Fruit fly (Drosophila melanogaster) whole organism, adult: Measurements from ENCODE around the gene CG4822.

Experiments
- CG11617 ChIP-seq: fragments of 200-800 bp; sonication (Bioruptor generic); optimal IDR thresholded peaks from 2 replicates; lab custom pipeline; 2017; ENCODE audit warnings: mild to moderate bottlenecking, missing biosample characterization, missing genetic modification reagents, missing genetic modification characterization
- CG12768 ChIP-seq: fragments of 200-800 bp; sonication (Bioruptor generic); optimal IDR thresholded peaks from 2 replicates; lab custom pipeline; 2017; ENCODE audit warnings: missing biosample characterization, missing genetic modification characterization, mild to moderate bottlenecking, moderate library complexity, missing genetic modification reagents
- CG14711 ChIP-seq: fragments of 200-800 bp; sonication (Bioruptor generic); optimal IDR thresholded peaks from 2 replicates; lab custom pipeline; 2018; ENCODE audit warnings: missing biosample characterization, mild to moderate bottlenecking, missing genetic modification characterization, moderate library complexity
- CG1620 ChIP-seq: fragments of 200-800 bp; sonication (Bioruptor generic); optimal IDR thresholded peaks from 2 replicates; lab custom pipeline; 2016; ENCODE audit warnings: missing biosample characterization, missing genetic modification characterization
- CG33017 ChIP-seq: fragments of 200-800 bp; sonication (Bioruptor generic); optimal IDR thresholded peaks from 2 replicates; lab custom pipeline; 2018; ENCODE audit warnings: missing biosample characterization, mild to moderate bottlenecking, missing genetic modification characterization, moderate library complexity
- CG5204 ChIP-seq: fragments of 200-800 bp; sonication (Bioruptor generic); optimal IDR thresholded peaks from 2 replicates; lab custom pipeline; 2016; ENCODE audit warnings: missing biosample characterization, missing genetic modification characterization
- CG7045 ChIP-seq: fragments of 200-800 bp; sonication (Bioruptor generic); optimal IDR thresholded peaks from 2 replicates; lab custom pipeline; 2017; ENCODE audit warnings: missing biosample characterization, mild to moderate bottlenecking, missing genetic modification characterization
- CG7101 ChIP-seq: fragments of 200-800 bp; sonication (Bioruptor generic); optimal IDR thresholded peaks from 2 replicates; lab custom pipeline; 2018; ENCODE audit warnings: missing biosample characterization, mild to moderate bottlenecking, missing genetic modification characterization, moderate library complexity
- Clk ChIP-seq: fragments of 200-800 bp; sonication (Bioruptor generic); optimal IDR thresholded peaks from 2 replicates; lab custom pipeline; 2017; ENCODE audit warnings: missing biosample characterization, missing genetic modification characterization
- Crg-1 ChIP-seq: fragments of 200-800 bp; sonication (Bioruptor generic); optimal IDR thresholded peaks from 2 replicates; lab custom pipeline; 2016; ENCODE audit warnings: missing biosample characterization, missing genetic modification characterization
- Hr96 ChIP-seq: fragments of 200-800 bp; sonication (Bioruptor generic); optimal IDR thresholded peaks from 2 replicates; lab custom pipeline; 2016; ENCODE audit warnings: missing biosample characterization, missing genetic modification characterization
- Mnt ChIP-seq: fragments of 200-800 bp; sonication (Bioruptor generic); optimal IDR thresholded peaks from 2 replicates; lab custom pipeline; 2016; ENCODE audit warnings: missing biosample characterization, mild to moderate bottlenecking, missing genetic modification characterization
- bab1 ChIP-seq: fragments of 200-800 bp; sonication (Bioruptor generic); optimal IDR thresholded peaks from 3 replicates; lab custom pipeline; 2019; ENCODE audit warnings: missing biosample characterization, mild to moderate bottlenecking, missing genetic modification characterization, moderate library complexity
- cic ChIP-seq: fragments of 200-800 bp; sonication (Bioruptor generic); optimal IDR thresholded peaks from 2 replicates; lab custom pipeline; 2017; ENCODE audit warnings: missing biosample characterization, mild to moderate bottlenecking, missing genetic modification characterization, moderate library complexity
- cnc ChIP-seq, 2 experiments: fragments of >200 bp; optimal IDR thresholded peaks; 2 replicates each; lab custom pipeline; 2017
- kay ChIP-seq: fragments of 200-800 bp; sonication (Bioruptor generic); peaks from one replicate; lab custom pipeline; 2016; ENCODE audit warnings: missing biosample characterization, missing genetic modification characterization, borderline replicate concordance
- ovo ChIP-seq: fragments of 200-800 bp; sonication (Bioruptor generic); optimal IDR thresholded peaks from 2 replicates; lab custom pipeline; 2016; ENCODE audit warnings: missing biosample characterization, missing genetic modification characterization
- pad ChIP-seq: fragments of 200-800 bp; sonication (Bioruptor generic); optimal IDR thresholded peaks from 3 replicates; lab custom pipeline; 2017; ENCODE audit warnings: missing biosample characterization, missing genetic modification characterization, mild to moderate bottlenecking, moderate library complexity, missing genetic modification reagents
- tj ChIP-seq: fragments of 200-800 bp; sonication (Bioruptor generic); optimal IDR thresholded peaks from 3 replicates; lab custom pipeline; 2017; ENCODE audit warnings: missing biosample characterization, mild to moderate bottlenecking, missing genetic modification characterization, moderate library complexity
- toe ChIP-seq: fragments of 200-800 bp; sonication (Bioruptor generic); optimal IDR thresholded peaks from 2 replicates; lab custom pipeline; 2016; ENCODE audit warnings: missing biosample characterization, missing genetic modification characterization

Gene CG4822

DNA sequence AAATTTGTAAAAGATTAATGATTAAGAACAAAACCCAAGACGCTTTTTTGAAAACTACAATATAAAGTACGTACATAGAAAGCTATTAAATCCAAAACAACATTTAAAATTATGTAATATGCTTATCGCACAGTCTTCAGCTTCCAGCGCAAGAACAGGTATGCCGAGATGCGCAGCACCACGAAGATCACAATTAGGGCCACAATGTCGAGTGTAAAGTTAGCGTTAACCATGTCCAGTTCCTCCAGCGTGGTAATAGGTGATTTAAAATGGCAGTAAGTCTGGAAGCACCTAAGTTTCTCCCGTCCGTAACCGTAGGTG, 1.4 kb upstream of the CG4822 start:
- TF ChIP-seq kay (GFP tag; lab: Kevin White, UChicago) (peak; percentile 66), CG33017 (tag; lab: Kevin White, UChicago) (no peak), CG1620 (GFP tag; lab: Kevin White, UChicago) (no peak)

dm6 chr2L:122167-123006, 833 bp upstream of the CG4822 start:
- TF ChIP-seq kay (GFP tag; lab: Kevin White, UChicago) (peak; percentile 92), bab1 (no peak)

- peak; percentile 77 for TF ChIP-seq kay (GFP tag; lab: Kevin White, UChicago)
- TF ChIP-seq Crg-1, result no peak
- TF ChIP-seq cic, result peak; percentile 74
- peak; percentile 54 for TF ChIP-seq CG12768 (GFP tag; lab: Kevin White, UChicago)
These were observed 780 bp downstream of the CG4822 start for dm6 chr2L:120492-121455.

- TF ChIP-seq CG33017 (tag; lab: Kevin White, UChicago) (no peak), CG1620 (GFP tag; lab: Kevin White, UChicago) (no peak), kay (GFP tag; lab: Kevin White, UChicago) (peak; percentile 2), pad (no peak), toe (GFP tag; lab: Kevin White, UChicago) (no peak), CG12768 (GFP tag; lab: Kevin White, UChicago) (no peak), ovo (GFP tag; lab: Kevin White, UChicago) (peak; percentile 1), Crg-1 (no peak), CG11617 (no peak), Mnt (GFP tag; lab: Kevin White, UChicago) (no peak), CG7045 (GFP tag; lab: Kevin White, UChicago) (no peak)
These were observed 3.8 kb downstream of the CG4822 start for dm6 chr2L:117750-118149.

DNA sequence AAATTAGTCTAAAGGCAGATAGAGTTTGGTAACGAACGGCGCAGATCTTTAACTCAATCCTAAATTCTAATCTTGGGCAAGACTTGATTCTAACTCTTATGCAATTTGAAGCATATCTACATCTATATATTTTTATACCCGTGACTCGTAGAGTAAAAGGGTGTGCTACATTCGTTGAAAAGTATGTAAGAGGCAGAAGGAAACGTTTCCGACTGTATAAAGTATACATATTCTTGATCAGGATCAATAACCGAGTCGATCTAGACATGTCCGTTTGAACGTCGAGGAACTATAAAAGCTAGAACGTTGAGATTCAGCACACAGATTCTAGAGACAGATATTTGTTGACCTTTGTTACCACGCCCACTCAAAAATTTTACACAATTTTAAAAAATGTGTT, 5.2 kb downstream of the CG4822 start, which contains the start of gene CG13694:
TSS of gene CG13694 (minus strand) at position 101 of the 400 bp plus-strand sequence.
- TF ChIP-seq ovo (GFP tag; lab: Kevin White, UChicago), result no peak
- TF ChIP-seq CG11617, result no peak
- TF ChIP-seq cnc (optimal IDR thresholded peaks at IDR 0.05; lab: Kevin White, UChicago), result no peak
- no peak for TF ChIP-seq toe (GFP tag; lab: Kevin White, UChicago)

dm6 chr2L:114429-114828, 7.1 kb downstream of the CG4822 start, which contains the start of gene ND-15:
Gene ND-15 (plus strand): TSS chr2L:114726.
- TF ChIP-seq CG5204 (GFP tag; lab: Kevin White, UChicago) (no peak), cic (no peak), CG1620 (GFP tag; lab: Kevin White, UChicago) (no peak), CG7045 (GFP tag; lab: Kevin White, UChicago) (no peak), kay (GFP tag; lab: Kevin White, UChicago) (peak; percentile 11), bab1 (peak; percentile 72), tj (GFP tag; lab: Kevin White, UChicago) (peak; percentile 21), ovo (GFP tag; lab: Kevin White, UChicago) (peak; percentile 88)

dm6 chr2L:110046-110445, 11.5 kb downstream of the CG4822 start:
- TF ChIP-seq CG1620 (GFP tag; lab: Kevin White, UChicago) (no peak), Crg-1 (no peak), tj (GFP tag; lab: Kevin White, UChicago) (peak; percentile 99)

DNA sequence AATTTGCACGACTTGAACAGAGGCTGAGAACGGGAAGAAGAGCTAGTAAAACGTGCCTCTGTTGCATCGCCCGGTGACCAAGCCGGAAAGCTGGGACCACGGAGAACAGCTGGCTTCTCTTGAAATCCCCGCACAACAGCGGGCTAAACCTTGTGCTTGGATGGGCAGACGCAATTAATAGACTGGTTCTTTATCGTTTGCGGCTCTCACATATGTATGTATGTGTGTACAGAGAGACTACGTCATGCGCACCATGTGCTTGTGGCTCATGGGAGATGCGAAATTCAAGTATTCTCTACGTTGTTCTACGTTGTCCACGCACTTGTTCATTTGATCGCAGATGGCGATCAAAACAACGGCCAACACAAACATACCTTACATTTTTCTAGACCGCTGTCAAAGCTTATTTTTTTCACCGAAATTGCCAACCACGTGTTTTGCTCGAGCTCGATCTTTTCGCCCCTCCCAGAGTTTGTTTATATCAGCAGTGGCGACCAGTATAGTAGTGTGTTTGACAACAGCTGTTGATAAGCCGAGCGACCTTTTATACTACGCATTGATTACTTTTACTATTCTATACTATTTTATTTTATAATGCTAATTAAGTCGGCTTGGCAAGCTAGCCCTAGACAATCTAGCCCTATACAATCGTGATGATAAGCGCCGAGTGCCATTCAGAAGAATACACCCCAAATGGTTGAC, 12.3 kb downstream of the CG4822 start:
- TF ChIP-seq CG11617, result no peak
- no peak for TF ChIP-seq CG7101 (tag; lab: Kevin White, UChicago)
- TF ChIP-seq kay (GFP tag; lab: Kevin White, UChicago), result peak; percentile 95
- no peak for TF ChIP-seq Clk (GFP tag; lab: Kevin White, UChicago)
- TF ChIP-seq CG7045 (GFP tag; lab: Kevin White, UChicago), result no peak
- TF ChIP-seq Mnt (GFP tag; lab: Kevin White, UChicago), result peak; percentile 96
- TF ChIP-seq CG12768 (GFP tag; lab: Kevin White, UChicago), result peak; percentile 39
- no peak for TF ChIP-seq cnc (optimal IDR thresholded peaks at IDR 0.05; lab: Kevin White, UChicago)
- TF ChIP-seq toe (GFP tag; lab: Kevin White, UChicago), result no peak
- no peak for TF ChIP-seq ovo (GFP tag; lab: Kevin White, UChicago)
- no peak for TF ChIP-seq Crg-1
- no peak for TF ChIP-seq Hr96 (GFP tag; lab: Kevin White, UChicago)
- TF ChIP-seq tj (GFP tag; lab: Kevin White, UChicago), result no peak
- no peak for TF ChIP-seq pad
- peak; percentile 97 for TF ChIP-seq cic
- TF ChIP-seq bab1, result no peak
- TF ChIP-seq CG1620 (GFP tag; lab: Kevin White, UChicago), result no peak
- no peak for TF ChIP-seq CG33017 (tag; lab: Kevin White, UChicago)
- TF ChIP-seq CG5204 (GFP tag; lab: Kevin White, UChicago), result no peak
- no peak for TF ChIP-seq CG14711 (tag; lab: Kevin White, UChicago)
